Fruit fly (Drosophila melanogaster) whole organism, wandering third instar larva: Measurements from ENCODE around the gene Rbp9.

Source experiments
- CrebA ChIP-seq: fragments of 200-800 bp; sonication (Bioruptor generic); optimal IDR thresholded peaks from 2 replicates; lab custom pipeline; 2016; ENCODE audit warnings: missing biosample characterization, mild to moderate bottlenecking, missing genetic modification characterization, borderline replicate concordance
- Mio ChIP-seq: sonication (Bioruptor generic); optimal IDR thresholded peaks from 2 replicates; lab custom pipeline; 2016; ENCODE audit warnings: missing biosample characterization, missing genetic modification characterization
- psq ChIP-seq: fragments of 200-800 bp; sonication (Bioruptor generic); optimal IDR thresholded peaks from 3 replicates; lab custom pipeline; 2017; ENCODE audit warnings: missing biosample characterization, mild to moderate bottlenecking, missing genetic modification characterization, moderate library complexity

dm6 chr2L:2999113-2999512 lies 44.6 kb downstream of the Rbp9 start, which contains the start of gene Ccdc85:
- no peak for TF ChIP-seq Mio (GFP tag; lab: Kevin White, UChicago)
- TF ChIP-seq CrebA (GFP tag; lab: Kevin White, UChicago) = no peak
- TF ChIP-seq psq = no peak
